Worm (Caenorhabditis elegans): ENCODE data around the gene C27H5.2.

The C27H5.2 gene

DNA sequence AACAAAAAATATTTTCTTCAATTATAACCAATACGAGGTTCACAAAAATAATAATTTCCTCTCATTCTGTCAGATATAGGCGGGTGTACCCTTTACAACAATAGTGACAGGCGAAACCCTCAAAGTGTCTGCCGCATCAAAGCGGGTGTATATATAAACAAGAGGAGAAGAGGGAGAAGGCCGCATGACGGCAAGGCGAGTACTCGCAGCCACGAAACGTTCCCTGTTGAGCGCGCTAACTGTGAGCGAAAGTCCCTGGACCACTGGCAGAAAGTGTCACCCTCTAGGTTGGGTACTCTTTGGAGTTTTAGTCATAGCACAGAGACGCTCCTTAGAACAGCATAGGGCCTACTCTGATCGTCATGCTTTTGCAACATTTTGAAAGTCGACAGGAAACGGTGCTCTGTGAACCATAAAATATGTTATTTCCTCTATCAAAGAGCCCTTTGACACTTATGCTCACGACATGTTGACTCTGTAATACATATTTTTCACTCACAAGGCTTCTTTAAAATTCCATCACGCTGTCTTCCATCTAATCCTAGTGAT lies 44.7 kb downstream of the C27H5.2 start, which contains the start of gene pcrg-1 (continued):
- TF ChIP-seq unc-62 (GFP tag; optimal IDR thresholded peaks at IDR 0.05) (no peak), hsf-1 (GFP tag; IDR thresholded peaks at IDR 0.05) (peak; percentile 65), sdz-38 (tag; optimal IDR thresholded peaks at IDR 0.05) (peak; percentile 28), F52B5.7 (tag; optimal IDR thresholded peaks at IDR 0.05) (peak; percentile 93), ztf-22 (GFP tag; optimal IDR thresholded peaks at IDR 0.05) (peak; percentile 52), ceh-100 (GFP tag; IDR thresholded peaks at IDR 0.05) (peak; percentile 73), egrh-3 (GFP tag; IDR thresholded peaks at IDR 0.05) (peak; percentile 58; the same call in 1 of the 2 replicates), Y67H2A.10 (GFP tag; conservative IDR thresholded peaks at IDR 0.05) (no peak), F57C9.4 (tag; optimal IDR thresholded peaks at IDR 0.05) (peak; percentile 10), nhr-120 (GFP tag; IDR thresholded peaks at IDR 0.05) (0 out of 2 replicates have a peak, but pooled peaks have one; percentile 35), snpc-1.3 (tag; optimal IDR thresholded peaks at IDR 0.05; ENCODE audit: insufficient read depth) (peak; percentile 79), egl-18 (GFP tag; IDR thresholded peaks at IDR 0.05) (peak; percentile 64; the same call in 1 of the 2 replicates), lsl-1 (GFP tag; optimal IDR thresholded peaks at IDR 0.05) (peak; percentile 70), mel-28 (tag; optimal IDR thresholded peaks at IDR 0.05; ENCODE audit: borderline replicate concordance) (no peak), pha-4 (tag; optimal IDR thresholded peaks at IDR 0.05) (no peak), ztf-26 (tag; optimal IDR thresholded peaks at IDR 0.05) (peak; percentile 71), C17E4.6 (GFP tag; IDR thresholded peaks at IDR 0.05) (peak; percentile 77), pbrm-1 (GFP tag; IDR thresholded peaks at IDR 0.05) (no peak; the same call in 1 of the 2 replicates), tbx-9 (tag; optimal IDR thresholded peaks at IDR 0.05; ENCODE audit: borderline replicate concordance) (no peak), Y95B8A.8 (GFP tag; IDR thresholded peaks at IDR 0.05) (peak; percentile 51; the same call in 1 of the 2 replicates), lin-54 (GFP tag; optimal IDR thresholded peaks at IDR 0.05) (peak; percentile 76), ztf-3 (GFP tag; optimal IDR thresholded peaks at IDR 0.05) (peak; percentile 20), efl-1 (GFP tag; optimal IDR thresholded peaks at IDR 0.05) (no peak), hlh-26 (GFP tag; conservative IDR thresholded peaks at IDR 0.05) (peak; percentile 76; the same call in 1 of the 2 replicates), nhr-90 (tag; optimal IDR thresholded peaks at IDR 0.05) (peak; percentile 90), ceh-27 (GFP tag; optimal IDR thresholded peaks at IDR 0.05) (peak; percentile 89), F23B12.7 (tag; optimal IDR thresholded peaks at IDR 0.05; ENCODE audit: insufficient read depth) (peak; percentile 26), let-526 (GFP tag; IDR thresholded peaks at IDR 0.05) (peak; percentile 54; the same call in 1 of the 2 replicates), gei-17 (GFP tag; optimal IDR thresholded peaks at IDR 0.05) (no peak), ets-4 (GFP tag; optimal IDR thresholded peaks at IDR 0.05) (peak; percentile 73), akir-1 (GFP tag; optimal IDR thresholded peaks at IDR 0.05) (peak; percentile 36), madf-10 (tag; optimal IDR thresholded peaks at IDR 0.05) (peak; percentile 59), nhr-27 (tag; optimal IDR thresholded peaks at IDR 0.05) (peak; percentile 61), dox-1 (GFP tag; IDR thresholded peaks at IDR 0.05) (peak; percentile 90), T26A5.8 (tag; optimal IDR thresholded peaks at IDR 0.05) (peak; percentile 74), B0019.2 (GFP tag; conservative IDR thresholded peaks at IDR 0.05) (no peak), madf-6 (GFP tag; IDR thresholded peaks at IDR 0.05) (peak; percentile 81), attf-3 (GFP tag; conservative IDR thresholded peaks at IDR 0.05) (peak; percentile 64), snpc-4 (GFP tag; optimal IDR thresholded peaks at IDR 0.05) (peak; percentile 96), snpc-4 (tag; optimal IDR thresholded peaks at IDR 0.05) (peak; percentile 97 to 99 (median 98)), unc-130 (GFP tag; optimal IDR thresholded peaks at IDR 0.05) (no peak), atf-7 (tag; optimal IDR thresholded peaks at IDR 0.05) (peak; percentile 56), ceh-91 (GFP tag; IDR thresholded peaks at IDR 0.05) (0 out of 2 replicates have a peak, but pooled peaks have one; percentile 41), somi-1 (GFP tag; optimal IDR thresholded peaks at IDR 0.05) (peak; percentile 80), lag-1 (GFP tag; IDR thresholded peaks at IDR 0.05) (no peak), ZK185.1 (tag; optimal IDR thresholded peaks at IDR 0.05; ENCODE audit: poor library complexity, severe bottlenecking) (peak; percentile 78), T07F8.4 (tag; optimal IDR thresholded peaks at IDR 0.05) (peak; percentile 80), rcor-1 (GFP tag; IDR thresholded peaks at IDR 0.05) (peak; percentile 62)

All from whole organism, young adult.